Fruit fly (Drosophila melanogaster): ENCODE measurements around the gene CG8032.

The CG8032 gene

DNA sequence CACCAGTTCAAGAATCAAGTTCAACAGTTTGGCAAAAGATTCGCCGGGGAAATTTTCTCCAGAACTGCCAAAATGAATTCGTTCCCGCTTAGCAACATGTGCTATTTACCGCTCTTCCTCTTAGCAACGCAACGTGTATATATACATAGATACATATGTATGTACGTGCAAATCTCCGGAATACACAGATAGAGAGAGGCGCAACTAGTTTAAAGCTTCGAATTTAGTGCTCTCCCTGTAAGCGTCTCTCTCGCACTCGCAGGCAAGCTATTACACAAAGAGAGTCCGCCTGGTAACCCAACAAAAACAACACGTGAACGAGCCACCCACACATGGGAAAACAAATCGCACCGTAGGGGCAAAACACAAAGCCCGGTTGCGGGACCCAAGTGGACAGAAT is 5.2 kb upstream of the CG8032 start:
- TF ChIP-seq psq (optimal IDR thresholded peaks at IDR 0.05) (no peak), ttk (optimal IDR thresholded peaks at IDR 0.05) (no peak), Sin3A (optimal IDR thresholded peaks at IDR 0.05) (no peak), h (optimal IDR thresholded peaks at IDR 0.05) (no peak), insv (optimal IDR thresholded peaks at IDR 0.05) (no peak), Myc (optimal IDR thresholded peaks at IDR 0.05) (no peak)

DNA sequence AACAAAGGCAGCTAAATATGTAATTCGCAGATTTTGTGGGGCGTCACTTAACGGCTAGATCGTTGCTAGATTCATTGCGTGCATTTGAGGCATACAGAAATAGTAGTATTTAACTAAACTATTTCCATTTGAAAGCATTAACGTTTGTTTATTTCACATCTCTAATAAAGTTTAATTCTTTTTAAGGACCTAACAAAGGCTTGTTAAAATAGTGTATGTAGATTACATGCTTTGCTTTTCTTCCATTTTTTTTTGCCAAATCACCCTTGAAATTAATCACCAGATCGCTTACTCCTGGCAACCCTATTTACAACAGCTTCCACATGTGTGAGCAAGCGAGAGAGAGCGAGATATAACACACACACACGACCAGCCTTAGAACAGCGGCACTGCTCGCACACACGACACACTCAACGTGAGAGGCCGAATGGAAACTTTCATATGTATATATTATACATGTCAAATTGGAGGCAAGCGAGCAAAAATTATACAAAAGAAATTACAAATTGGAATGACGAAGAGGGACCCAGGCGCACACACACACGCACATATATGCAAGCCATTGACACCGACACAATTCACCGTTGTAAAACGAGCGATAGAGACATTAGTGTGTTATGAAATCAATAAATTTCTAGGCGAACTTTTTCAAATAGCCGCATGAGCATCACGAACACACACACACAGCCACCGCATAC is 4.6 kb upstream of the CG8032 start:
- TF ChIP-seq insv (optimal IDR thresholded peaks at IDR 0.05), result no peak

DNA sequence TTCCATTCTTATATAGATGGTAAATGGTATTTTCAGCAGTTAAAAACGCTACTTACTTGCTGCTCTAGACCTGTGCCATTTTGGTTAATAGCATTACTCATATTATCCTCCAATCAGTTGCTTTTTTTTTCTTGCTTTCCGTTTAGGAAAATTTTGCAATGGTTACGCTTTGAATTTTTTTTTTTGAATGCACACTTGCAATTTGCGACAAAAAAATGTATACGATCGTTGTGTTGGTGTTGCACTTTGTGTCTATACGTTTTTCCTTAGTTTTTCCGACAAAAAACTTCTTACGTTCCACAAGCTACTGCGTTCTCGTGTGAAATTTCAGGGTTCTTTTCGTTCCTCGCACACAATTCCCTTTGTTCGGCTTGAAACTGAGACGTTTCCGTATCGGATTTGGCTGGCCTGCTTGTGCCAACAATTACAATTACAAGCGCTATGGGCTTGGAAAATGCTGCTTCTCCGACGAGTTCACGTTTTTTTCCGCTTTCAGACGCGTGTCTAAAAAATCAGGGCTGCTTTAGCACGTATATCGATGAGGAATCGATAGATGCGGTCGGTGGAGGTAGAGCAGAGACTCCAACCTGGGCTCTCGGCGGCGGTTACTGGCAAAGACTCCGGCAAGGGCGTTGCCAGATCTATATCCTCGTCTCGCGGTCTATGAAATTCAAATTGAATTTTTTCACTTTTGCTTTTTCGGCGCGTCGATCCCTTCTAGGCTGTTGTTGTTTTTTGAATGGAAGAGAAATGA is 3.8 kb upstream of the CG8032 start:
- TF ChIP-seq insv (optimal IDR thresholded peaks at IDR 0.05), result no peak
- no peak for TF ChIP-seq psq (optimal IDR thresholded peaks at IDR 0.05)
- TF ChIP-seq ttk (optimal IDR thresholded peaks at IDR 0.05), result no peak
- TF ChIP-seq h (optimal IDR thresholded peaks at IDR 0.05), result no peak
- no peak for TF ChIP-seq Sin3A (optimal IDR thresholded peaks at IDR 0.05)
- TF ChIP-seq Myc (optimal IDR thresholded peaks at IDR 0.05), result no peak

DNA sequence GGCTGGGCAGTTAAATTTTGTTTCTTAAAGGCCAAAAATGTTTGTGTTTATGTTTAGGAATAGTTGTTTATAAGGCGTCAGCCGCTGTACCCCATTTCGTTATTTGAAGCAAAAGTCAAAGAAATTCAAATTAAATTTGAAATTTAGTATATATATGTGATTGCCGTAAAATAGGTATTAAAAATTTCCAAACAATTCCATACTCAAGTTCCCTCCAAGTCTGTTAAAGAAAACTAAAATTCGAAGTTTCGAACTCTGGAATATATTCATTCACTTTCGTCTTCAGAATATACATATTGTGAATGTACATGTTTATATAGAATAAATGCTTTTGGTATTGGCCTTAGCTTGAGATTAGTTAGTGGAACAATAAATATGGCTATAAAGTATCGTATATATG is 3.3 kb upstream of the CG8032 start, which contains the start of gene bel:
bel (minus strand) TSS at position 101 of the 400 bp plus-strand sequence.
- TF ChIP-seq h (optimal IDR thresholded peaks at IDR 0.05), result no peak
- no peak for TF ChIP-seq Sin3A (optimal IDR thresholded peaks at IDR 0.05)
- TF ChIP-seq psq (optimal IDR thresholded peaks at IDR 0.05), result no peak
- no peak for TF ChIP-seq ttk (optimal IDR thresholded peaks at IDR 0.05)
- TF ChIP-seq insv (optimal IDR thresholded peaks at IDR 0.05), result no peak
- TF ChIP-seq Myc (optimal IDR thresholded peaks at IDR 0.05), result no peak

- TF ChIP-seq insv (optimal IDR thresholded peaks at IDR 0.05) (no peak), ttk (optimal IDR thresholded peaks at IDR 0.05) (no peak), Myc (optimal IDR thresholded peaks at IDR 0.05) (no peak), Sin3A (optimal IDR thresholded peaks at IDR 0.05) (no peak), h (optimal IDR thresholded peaks at IDR 0.05) (no peak), psq (optimal IDR thresholded peaks at IDR 0.05) (no peak)
Observed at dm6 chr3R:8664699-8665340, 905 bp downstream of the CG8032 start.

- TF ChIP-seq Myc (optimal IDR thresholded peaks at IDR 0.05), result no peak
- no peak for TF ChIP-seq insv (optimal IDR thresholded peaks at IDR 0.05)
- no peak for TF ChIP-seq psq (optimal IDR thresholded peaks at IDR 0.05)
- no peak for TF ChIP-seq h (optimal IDR thresholded peaks at IDR 0.05)
- no peak for TF ChIP-seq ttk (optimal IDR thresholded peaks at IDR 0.05)
- TF ChIP-seq Sin3A (optimal IDR thresholded peaks at IDR 0.05), result no peak
Observed at dm6 chr3R:8667568-8667967, 3.7 kb downstream of the CG8032 start, which contains the start of gene CG8036. Gene CG8036 (plus strand): TSS chr3R:8667868.

DNA sequence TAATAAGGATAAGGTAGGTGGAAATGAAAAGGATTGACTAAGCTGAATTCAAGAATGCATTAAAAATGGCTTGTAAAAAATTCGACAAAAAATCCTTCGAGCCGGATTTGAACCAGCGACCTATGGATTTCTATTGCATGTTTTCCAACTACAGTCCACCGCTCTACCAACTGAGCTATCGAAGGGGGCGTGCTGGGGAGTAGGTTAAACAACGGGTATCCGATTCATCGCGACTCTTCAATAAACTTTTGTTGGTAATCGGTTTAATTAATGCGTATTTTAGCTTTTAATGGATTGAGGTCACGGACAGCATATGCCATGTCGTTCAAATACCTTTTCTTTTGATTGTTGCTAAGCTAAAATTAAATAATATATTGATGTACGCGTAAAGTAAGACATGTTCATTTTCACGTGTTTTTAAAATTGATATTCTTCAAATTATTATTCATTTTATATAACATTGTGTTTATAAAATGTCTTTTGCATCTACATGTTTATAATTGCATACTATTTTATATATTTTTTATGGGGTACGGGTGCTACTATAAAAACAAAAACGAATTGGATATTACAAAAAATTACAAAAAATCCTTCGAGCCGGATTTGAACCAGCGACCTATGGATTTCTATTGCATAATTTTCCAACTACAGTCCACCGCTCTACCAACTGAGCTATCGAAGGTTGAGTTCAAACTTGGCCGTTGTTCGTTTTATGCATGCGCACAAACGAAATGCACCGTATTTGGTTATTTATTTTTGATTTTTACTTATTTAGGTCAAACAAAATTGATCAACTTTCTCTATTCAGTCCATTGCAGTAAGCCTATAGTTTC is 4.3 kb downstream of the CG8032 start:
- TF ChIP-seq psq (optimal IDR thresholded peaks at IDR 0.05), result no peak
- no peak for TF ChIP-seq Myc (optimal IDR thresholded peaks at IDR 0.05)
- no peak for TF ChIP-seq insv (optimal IDR thresholded peaks at IDR 0.05)

DNA sequence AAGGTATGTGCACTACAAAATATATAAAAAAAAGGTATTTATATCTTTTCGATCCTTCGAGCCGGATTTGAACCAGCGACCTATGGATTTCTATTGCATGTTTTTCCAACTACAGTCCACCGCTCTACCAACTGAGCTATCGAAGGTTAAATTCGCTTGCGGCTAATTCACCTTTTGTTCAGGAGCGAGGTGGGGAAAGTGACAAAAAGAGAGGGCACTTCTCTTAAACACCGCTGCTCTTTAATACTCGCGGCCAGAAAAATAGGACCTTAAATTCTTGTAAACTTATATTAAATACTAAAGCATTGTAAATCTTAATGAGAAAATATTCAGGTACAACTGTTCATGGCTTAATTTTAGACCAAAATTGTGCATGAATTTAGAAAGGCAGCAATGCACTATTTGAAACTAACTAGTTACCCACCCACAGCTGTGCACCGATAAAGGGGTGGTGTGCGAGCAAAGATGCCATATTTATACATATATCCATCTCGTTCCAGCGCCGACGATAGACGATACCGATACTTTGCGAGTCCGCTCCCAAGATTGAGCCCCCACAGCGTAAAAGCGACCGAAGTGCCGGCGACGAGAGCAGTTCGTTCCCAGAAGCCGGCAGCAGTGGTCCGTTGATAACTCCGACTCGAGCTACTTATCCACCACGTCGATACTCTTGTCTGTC is 5.3 kb downstream of the CG8032 start:
- TF ChIP-seq ttk (optimal IDR thresholded peaks at IDR 0.05) (no peak), Myc (optimal IDR thresholded peaks at IDR 0.05) (no peak), insv (optimal IDR thresholded peaks at IDR 0.05) (no peak), h (optimal IDR thresholded peaks at IDR 0.05) (no peak)

DNA sequence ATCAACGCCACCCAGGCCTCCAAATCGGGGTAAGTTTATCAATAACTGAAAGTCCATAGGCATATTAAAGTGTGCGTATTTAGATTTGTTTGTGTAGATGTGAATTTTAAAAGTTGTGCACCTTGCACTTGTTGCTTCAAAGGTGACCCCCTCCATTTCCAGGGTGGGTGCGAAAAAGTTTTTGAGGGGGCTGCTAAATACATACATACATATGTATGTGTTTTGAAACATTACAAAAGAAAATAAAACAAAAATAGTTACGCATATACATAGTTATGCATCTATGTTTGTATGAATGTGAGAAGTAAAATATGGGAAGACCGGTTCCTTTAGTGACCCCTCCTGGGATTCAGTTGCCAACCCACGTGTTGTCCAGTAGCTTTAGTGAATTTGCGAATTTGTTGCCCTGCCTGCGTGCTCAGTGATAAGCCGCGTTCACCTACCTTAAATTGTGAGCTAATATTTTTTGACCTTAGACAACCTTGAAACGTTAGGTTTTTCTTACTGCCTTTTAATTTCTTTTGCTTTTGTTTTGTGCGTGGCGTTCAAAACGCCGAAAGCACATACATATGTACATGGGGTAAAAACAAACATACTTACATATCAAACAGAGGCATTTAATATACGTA is 6.1 kb downstream of the CG8032 start:
- TF ChIP-seq ttk (optimal IDR thresholded peaks at IDR 0.05) (no peak), Sin3A (optimal IDR thresholded peaks at IDR 0.05) (no peak), h (optimal IDR thresholded peaks at IDR 0.05) (no peak)

DNA sequence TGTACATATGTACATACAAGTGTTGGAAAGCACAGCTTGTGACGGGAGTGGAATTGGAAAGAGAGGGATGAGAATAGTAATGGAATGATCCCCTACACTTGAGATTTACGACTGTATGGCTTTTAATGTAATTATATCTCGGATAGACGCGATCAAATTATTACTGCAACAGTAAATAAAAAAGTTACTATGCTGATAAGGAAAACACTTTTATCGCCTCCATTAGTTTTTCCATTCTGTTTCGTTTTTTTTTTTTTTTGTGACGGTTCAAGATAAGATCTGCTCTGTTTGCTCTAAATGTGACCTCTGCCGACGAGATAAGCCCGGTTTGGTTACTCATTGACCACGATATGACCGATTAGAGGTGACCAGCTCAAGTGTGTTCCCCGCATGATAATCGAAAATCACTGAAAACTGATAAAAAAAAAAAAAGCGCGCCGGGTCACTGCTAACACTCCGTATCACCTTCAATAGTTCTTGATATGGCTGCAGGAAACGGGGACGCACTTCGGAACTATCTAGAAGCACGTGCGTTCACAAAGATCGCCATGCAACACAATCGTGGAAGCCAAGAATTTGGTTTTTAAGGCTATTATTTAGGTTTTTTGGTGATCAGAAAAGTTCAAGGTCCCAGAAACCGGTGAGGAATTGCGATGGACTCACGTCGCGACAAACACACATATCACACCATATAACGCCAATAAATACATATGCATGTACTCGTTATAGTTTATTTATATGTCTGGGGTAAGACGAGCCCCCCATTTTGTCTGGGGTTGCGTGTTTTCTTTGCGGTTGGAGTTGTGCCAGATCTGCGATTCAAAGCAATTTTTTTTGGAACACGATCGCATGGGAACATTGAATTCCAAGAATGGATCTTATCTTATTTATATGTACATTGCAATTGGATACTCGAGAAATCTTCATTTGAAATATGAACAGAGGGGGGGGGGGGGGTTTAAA is 6.9 kb downstream of the CG8032 start, which contains the start of gene p:
p (minus strand) TSS at position 156 of the 963 bp plus-strand sequence.
- TF ChIP-seq insv (optimal IDR thresholded peaks at IDR 0.05) (no peak), ttk (optimal IDR thresholded peaks at IDR 0.05) (no peak), Myc (optimal IDR thresholded peaks at IDR 0.05) (no peak), Sin3A (optimal IDR thresholded peaks at IDR 0.05) (no peak), h (optimal IDR thresholded peaks at IDR 0.05) (no peak), psq (optimal IDR thresholded peaks at IDR 0.05) (no peak)
